Worm (Caenorhabditis elegans) whole organism, L3 larva: Measurements from ENCODE around the gene rskd-1.

Experiments
- R02D3.7 ChIP-seq: fragments of 150-350 bp; optimal IDR thresholded peaks from 2 replicates; lab custom pipeline; 2014; ENCODE audit warnings: missing biosample characterization, missing genetic modification characterization
- ama-1 ChIP-seq: fragments of 150-350 bp; optimal IDR thresholded peaks from 2 replicates; lab custom pipeline; 2018
- elt-1 ChIP-seq: fragments of 150-350 bp; optimal IDR thresholded peaks from 2 replicates; lab custom pipeline; 2014; ENCODE audit warnings: missing biosample characterization, missing genetic modification characterization
- elt-3 ChIP-seq, 3 experiments: fragments of 150-350 bp in 1 of 3; sonication (generic microtip) in 2 of 3; optimal IDR thresholded peaks; 2 replicates in 2 of 3; 4 replicates in 1 of 3; lab custom pipeline; 2014 to 2017; ENCODE audit warnings: missing biosample characterization in 3 of 3, missing genetic modification characterization in 3 of 3
- fos-1 ChIP-seq: fragments of 150-350 bp; optimal IDR thresholded peaks from 2 replicates; lab custom pipeline; 2014; ENCODE audit warnings: missing biosample characterization, missing genetic modification characterization
- nfya-1 ChIP-seq: sonication (generic microtip); optimal IDR thresholded peaks from 2 replicates; lab custom pipeline; 2017; ENCODE audit warnings: missing genetic modification characterization, mild to moderate bottlenecking, missing compliant biosample characterization, antibody characterized with exemption, moderate library complexity; ENCODE audit not compliant: insufficient read depth
- nhr-12 ChIP-seq: fragments of 150-350 bp; optimal IDR thresholded peaks from 2 replicates; lab custom pipeline; 2014; ENCODE audit warnings: missing biosample characterization, missing genetic modification characterization

DNA sequence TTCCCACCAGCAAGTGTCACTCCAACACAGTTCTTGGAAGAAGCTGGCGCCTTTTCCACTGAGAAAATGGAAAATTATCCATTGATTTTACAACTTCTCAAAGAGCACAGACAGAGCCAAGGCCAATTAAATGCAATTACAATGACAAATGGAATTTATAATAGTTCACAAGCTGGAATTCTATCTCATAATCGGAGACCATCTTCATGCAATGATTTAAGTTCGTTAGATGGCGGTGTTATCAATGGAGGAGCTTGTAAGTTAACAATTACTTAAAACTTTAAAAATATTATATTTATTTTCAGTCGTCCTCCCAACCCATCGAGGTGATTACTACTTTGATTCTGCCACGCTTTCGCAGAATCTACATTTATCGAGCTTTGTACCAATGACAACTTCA lies 17.3 kb upstream of the rskd-1 start:
- TF ChIP-seq elt-1 (tag; lab: Kevin White, UChicago) (no peak), elt-3 (tag; optimal IDR thresholded peaks at IDR 0.05; lab: Kevin White, UChicago) (no peak), ama-1 (lab: Kevin White, UChicago) (no peak), R02D3.7 (no peak), fos-1 (no peak), nhr-12 (no peak), nfya-1 (tag; lab: Kevin White, UChicago) (no peak)
